ENCODE assay signal across 3 fruit fly cellular contexts in the genomic region with DNA sequence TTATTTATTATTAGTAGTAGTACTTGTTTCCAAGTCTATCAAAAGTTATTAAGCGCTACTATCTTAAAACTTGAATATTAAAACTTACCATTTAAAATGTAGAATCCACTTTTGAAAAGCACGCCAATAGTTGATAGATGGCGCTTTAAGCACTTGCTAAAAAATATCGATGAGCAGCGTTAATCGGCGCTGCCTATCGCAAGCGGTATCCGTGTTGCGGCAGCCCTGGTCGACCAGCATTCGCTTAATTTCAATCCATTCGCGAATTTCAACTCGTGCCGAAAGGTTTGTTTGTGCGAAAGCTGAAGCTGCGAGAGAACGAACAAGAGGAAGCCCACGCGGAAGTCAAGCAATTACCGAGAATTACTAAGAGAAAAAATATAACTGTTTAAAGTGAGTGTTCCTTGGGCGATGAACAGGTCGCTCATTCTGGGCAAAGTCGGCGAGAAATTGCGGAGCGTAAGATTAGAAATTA.
TF ChIP-seq lines count a peak whose summit lies in the region.

A gene (plus strand): TSS at position 253 of the 475 bp plus-strand sequence.

TF ChIP-seq in whole organism, embryonic, 481 proteins besides CTCF, POLR2A, EP300 and RAD21 (continued from another document and continues in another):
- TF ChIP-seq CG12104 (GFP tag; optimal IDR thresholded peaks at IDR 0.05; lab: Kevin White, UChicago) (no peak), CG31388 (GFP tag; optimal IDR thresholded peaks at IDR 0.05; lab: Kevin White, UChicago) (no peak), Nf-YC (tag; optimal IDR thresholded peaks at IDR 0.05; lab: Kevin White, UChicago) (peak; percentile 7), MBD-R2 (GFP tag; IDR thresholded peaks at IDR 0.05; lab: Robert Waterston, UW) (peak; percentile 53), CG10321 (GFP tag; IDR thresholded peaks at IDR 0.05; lab: Robert Waterston, UW) (no peak), Abd-B (GFP tag; optimal IDR thresholded peaks at IDR 0.05; lab: Kevin White, UChicago) (peak; percentile 8), CG13424 (tag; optimal IDR thresholded peaks at IDR 0.05; lab: Kevin White, UChicago) (no peak), grau (tag; optimal IDR thresholded peaks at IDR 0.05; lab: Kevin White, UChicago) (peak; percentile 11), CG30403 (GFP tag; optimal IDR thresholded peaks at IDR 0.05; lab: Kevin White, UChicago) (peak; percentile 16), bsh (GFP tag; optimal IDR thresholded peaks at IDR 0.05; lab: Kevin White, UChicago) (no peak), phol (tag; optimal IDR thresholded peaks at IDR 0.05; lab: Kevin White, UChicago) (peak; percentile 46), CG3847 (GFP tag; IDR thresholded peaks at IDR 0.05; lab: Robert Waterston, UW) (peak; percentile 48), CG4282 (GFP tag; optimal IDR thresholded peaks at IDR 0.05; lab: Kevin White, UChicago) (no peak), Gsc (GFP tag; IDR thresholded peaks at IDR 0.05; lab: Robert Waterston, UW) (no peak), inv (GFP tag; IDR thresholded peaks at IDR 0.05; lab: Robert Waterston, UW; ENCODE audit: partially characterized antibody) (peak; percentile 71; the same call in 1 of the 2 replicates), sens (GFP tag; lab: Kevin White, UChicago) (peak; percentile 8), nerfin-2 (GFP tag; IDR thresholded peaks at IDR 0.05; lab: Robert Waterston, UW; ENCODE audit: partially characterized antibody) (peak; percentile 56; the same call in 1 of the 2 replicates), Atf6 (GFP tag; IDR thresholded peaks at IDR 0.05; lab: Robert Waterston, UW) (no peak), Gug (GFP tag; IDR thresholded peaks at IDR 0.05; lab: Robert Waterston, UW) (peak; percentile 13; the same call in 1 of the 4 replicates), CG13775 (GFP tag; optimal IDR thresholded peaks at IDR 0.05; lab: Kevin White, UChicago) (no peak), CG9817 (tag; optimal IDR thresholded peaks at IDR 0.05; lab: Kevin White, UChicago) (no peak), CG17912 (GFP tag; optimal IDR thresholded peaks at IDR 0.05; lab: Kevin White, UChicago) (no peak), ind (GFP tag; optimal IDR thresholded peaks at IDR 0.05; lab: Kevin White, UChicago) (no peak), Neu2 (GFP tag; optimal IDR thresholded peaks at IDR 0.05; lab: Kevin White, UChicago; ENCODE audit: borderline replicate concordance) (no peak), CG6175 (GFP tag; IDR thresholded peaks at IDR 0.05; lab: Robert Waterston, UW) (no peak), peb (GFP tag; IDR thresholded peaks at IDR 0.05; lab: Robert Waterston, UW) (no peak), lola (GFP tag; optimal IDR thresholded peaks at IDR 0.05; lab: Kevin White, UChicago) (no peak), Mad (GFP tag; optimal IDR thresholded peaks at IDR 0.05; lab: Kevin White, UChicago) (no peak), CG18262 (tag; optimal IDR thresholded peaks at IDR 0.05; lab: Kevin White, UChicago) (no peak), pan (optimal IDR thresholded peaks at IDR 0.05; lab: Kevin White, UChicago) (no peak), pan (GFP tag; optimal IDR thresholded peaks at IDR 0.05 in 1 of 2, IDR thresholded peaks at IDR 0.05 in 1 of 2) (no peak), dan (GFP tag; IDR thresholded peaks at IDR 0.05; lab: Robert Waterston, UW) (no peak), crol (GFP tag; IDR thresholded peaks at IDR 0.05; lab: Robert Waterston, UW) (no peak), CG4730 (GFP tag; IDR thresholded peaks at IDR 0.05; lab: Robert Waterston, UW) (0 out of 2 replicates have a peak, but pooled peaks have one; percentile 9), Aef1 (GFP tag; IDR thresholded peaks at IDR 0.05; lab: Robert Waterston, UW) (no peak), CG2116 (GFP tag; optimal IDR thresholded peaks at IDR 0.05; lab: Kevin White, UChicago) (peak; percentile 41), Dp (GFP tag; optimal IDR thresholded peaks at IDR 0.05; lab: Kevin White, UChicago) (peak; percentile 83), CG12769 (tag; optimal IDR thresholded peaks at IDR 0.05; lab: Kevin White, UChicago) (no peak), Sry-δ (GFP tag; optimal IDR thresholded peaks at IDR 0.05; lab: Kevin White, UChicago) (peak; percentile 67), CG7987 (GFP tag; optimal IDR thresholded peaks at IDR 0.05; lab: Kevin White, UChicago) (no peak), pnt (GFP tag; optimal IDR thresholded peaks at IDR 0.05; lab: Kevin White, UChicago) (no peak), CG7372 (GFP tag; IDR thresholded peaks at IDR 0.05; lab: Robert Waterston, UW) (no peak), Mrtf (GFP tag; IDR thresholded peaks at IDR 0.05; lab: Robert Waterston, UW) (no peak)

TF ChIP-seq in whole organism, prepupa, 60 proteins besides CTCF, POLR2A, EP300 and RAD21 (continued from another document):
- TF ChIP-seq fd85E (GFP tag; optimal IDR thresholded peaks at IDR 0.05; lab: Kevin White, UChicago) (no peak), Ets21C (GFP tag; optimal IDR thresholded peaks at IDR 0.05; lab: Kevin White, UChicago) (no peak), dac (GFP tag; optimal IDR thresholded peaks at IDR 0.05; lab: Kevin White, UChicago) (no peak), CG9139 (GFP tag; optimal IDR thresholded peaks at IDR 0.05; lab: Kevin White, UChicago) (peak; percentile 46), achi (GFP tag; optimal IDR thresholded peaks at IDR 0.05; lab: Kevin White, UChicago) (peak; percentile 26), svp (GFP tag; lab: Kevin White, UChicago) (peak; percentile 22), Smox (GFP tag; optimal IDR thresholded peaks at IDR 0.05; lab: Kevin White, UChicago) (peak; percentile 6), Sox14 (GFP tag; optimal IDR thresholded peaks at IDR 0.05; lab: Kevin White, UChicago) (no peak), CG31627 (GFP tag; optimal IDR thresholded peaks at IDR 0.05; lab: Kevin White, UChicago) (peak; percentile 23), OdsH (GFP tag; optimal IDR thresholded peaks at IDR 0.05; lab: Kevin White, UChicago) (peak; percentile 17), CG6792 (GFP tag; optimal IDR thresholded peaks at IDR 0.05; lab: Kevin White, UChicago) (no peak), CG34406 (GFP tag; optimal IDR thresholded peaks at IDR 0.05; lab: Kevin White, UChicago) (no peak), CG16779 (tag; optimal IDR thresholded peaks at IDR 0.05; lab: Kevin White, UChicago) (peak; percentile 44), CG10631 (GFP tag; optimal IDR thresholded peaks at IDR 0.05; lab: Kevin White, UChicago) (no peak), pdm3 (GFP tag; optimal IDR thresholded peaks at IDR 0.05; lab: Kevin White, UChicago) (no peak), CG8632 (GFP tag; optimal IDR thresholded peaks at IDR 0.05; lab: Kevin White, UChicago) (no peak), Hr4 (GFP tag; optimal IDR thresholded peaks at IDR 0.05; lab: Kevin White, UChicago) (no peak), Eip75B (GFP tag; optimal IDR thresholded peaks at IDR 0.05; lab: Kevin White, UChicago) (peak; percentile 4), Lpt (GFP tag; optimal IDR thresholded peaks at IDR 0.05; lab: Kevin White, UChicago) (no peak), dsx (GFP tag; optimal IDR thresholded peaks at IDR 0.05; lab: Kevin White, UChicago; ENCODE audit: poor library complexity, severe bottlenecking) (no peak), net (GFP tag; optimal IDR thresholded peaks at IDR 0.05; lab: Kevin White, UChicago) (peak; percentile 60), CG6808 (GFP tag; optimal IDR thresholded peaks at IDR 0.05; lab: Kevin White, UChicago) (peak; percentile 18), salr (GFP tag; optimal IDR thresholded peaks at IDR 0.05; lab: Kevin White, UChicago) (no peak), Hr38 (GFP tag; optimal IDR thresholded peaks at IDR 0.05; lab: Kevin White, UChicago) (no peak), CG1621 (tag; optimal IDR thresholded peaks at IDR 0.05; lab: Kevin White, UChicago) (no peak), CG11902 (GFP tag; optimal IDR thresholded peaks at IDR 0.05; lab: Kevin White, UChicago) (no peak), acj6 (GFP tag; optimal IDR thresholded peaks at IDR 0.05; lab: Kevin White, UChicago) (no peak), eg (GFP tag; IDR thresholded peaks at IDR 0.05; lab: Robert Waterston, UW) (0 out of 3 replicates have a peak, but pooled peaks have one; percentile 24), Hr39 (GFP tag; optimal IDR thresholded peaks at IDR 0.05; lab: Kevin White, UChicago) (no peak), CG7368 (GFP tag; optimal IDR thresholded peaks at IDR 0.05; lab: Kevin White, UChicago) (peak; percentile 9), ss (GFP tag; optimal IDR thresholded peaks at IDR 0.05; lab: Kevin White, UChicago) (peak; percentile 0 to 49), CG3919 (GFP tag; optimal IDR thresholded peaks at IDR 0.05; lab: Kevin White, UChicago) (peak; percentile 39), CG8119 (GFP tag; IDR thresholded peaks at IDR 0.05; lab: Robert Waterston, UW) (no peak), Eip93F (GFP tag; optimal IDR thresholded peaks at IDR 0.05; lab: Kevin White, UChicago) (no peak), CG6276 (GFP tag; optimal IDR thresholded peaks at IDR 0.05; lab: Kevin White, UChicago) (peak; percentile 34), CG32006 (GFP tag; optimal IDR thresholded peaks at IDR 0.05; lab: Kevin White, UChicago) (no peak), CG3032 (tag; optimal IDR thresholded peaks at IDR 0.05; lab: Kevin White, UChicago) (no peak), Gug (GFP tag; IDR thresholded peaks at IDR 0.05; lab: Robert Waterston, UW) (0 out of 2 replicates have a peak, but pooled peaks have one; percentile 9), vri (GFP tag; optimal IDR thresholded peaks at IDR 0.05; lab: Kevin White, UChicago) (peak; percentile 64), Eip78C (GFP tag; lab: Kevin White, UChicago) (peak; percentile 22), cyc (GFP tag; optimal IDR thresholded peaks at IDR 0.05; lab: Kevin White, UChicago) (peak; percentile 26), Ets96B (tag; optimal IDR thresholded peaks at IDR 0.05; lab: Kevin White, UChicago) (no peak), CG4318 (GFP tag; optimal IDR thresholded peaks at IDR 0.05; lab: Kevin White, UChicago) (no peak)

TF ChIP-seq in whole organism, pupa, 21 proteins besides CTCF, POLR2A, EP300 and RAD21 (continued from another document):
- no peak for TF ChIP-seq Pif1A (GFP tag; optimal IDR thresholded peaks at IDR 0.05; lab: Kevin White, UChicago)
